Worm (Caenorhabditis elegans): ENCODE measurements around the gene hbl-1.

hbl-1 gene

ce11 chrX:5848703-5849102 is 26.8 kb downstream of the hbl-1 start, which contains the start of gene atat-2:
Gene atat-2, plus strand, starts transcription at chrX:5849100.
- TF ChIP-seq K02D7.2 (tag; optimal IDR thresholded peaks at IDR 0.05) (no peak), sdc-2 (tag; optimal IDR thresholded peaks at IDR 0.05) (no peak), F13H6.1 (tag; optimal IDR thresholded peaks at IDR 0.05) (no peak), ceh-24 (tag; optimal IDR thresholded peaks at IDR 0.05) (no peak), fkh-6 (tag; optimal IDR thresholded peaks at IDR 0.05) (no peak), ceh-6 (GFP tag; optimal IDR thresholded peaks at IDR 0.05) (no peak), hlh-15 (tag; optimal IDR thresholded peaks at IDR 0.05) (no peak), pha-2 (tag; optimal IDR thresholded peaks at IDR 0.05) (no peak), ceh-30 (tag; optimal IDR thresholded peaks at IDR 0.05) (no peak), che-1 (tag; optimal IDR thresholded peaks at IDR 0.05) (no peak), ttx-3 (tag; optimal IDR thresholded peaks at IDR 0.05) (no peak), unc-86 (tag; optimal IDR thresholded peaks at IDR 0.05) (no peak), fax-1 (tag; optimal IDR thresholded peaks at IDR 0.05) (no peak), ceh-2 (tag; optimal IDR thresholded peaks at IDR 0.05) (no peak), lin-11 (tag; optimal IDR thresholded peaks at IDR 0.05) (no peak), rnt-1 (tag; optimal IDR thresholded peaks at IDR 0.05) (no peak)

- TF ChIP-seq pha-2 (tag; optimal IDR thresholded peaks at IDR 0.05) = no peak
- TF ChIP-seq sox-2 (GFP tag; IDR thresholded peaks at IDR 0.05) = no peak
Observed at ce11 chrX:5850472-5850871, 28.5 kb downstream of the hbl-1 start.

- no peak for TF ChIP-seq hlh-15 (tag; optimal IDR thresholded peaks at IDR 0.05)
- no peak for TF ChIP-seq ceh-19 (GFP tag; optimal IDR thresholded peaks at IDR 0.05)
- TF ChIP-seq ttx-3 (tag; optimal IDR thresholded peaks at IDR 0.05) = no peak
- TF ChIP-seq pros-1 (tag; optimal IDR thresholded peaks at IDR 0.05) = no peak
- no peak for TF ChIP-seq elt-4 (tag; optimal IDR thresholded peaks at IDR 0.05)
- no peak for TF ChIP-seq nfya-1 (tag; optimal IDR thresholded peaks at IDR 0.05)
- TF ChIP-seq ceh-2 (tag; optimal IDR thresholded peaks at IDR 0.05) = no peak
- no peak for TF ChIP-seq tbx-7 (tag; optimal IDR thresholded peaks at IDR 0.05)
- no peak for TF ChIP-seq unc-55 (GFP tag; optimal IDR thresholded peaks at IDR 0.05)
- TF ChIP-seq ceh-14 (tag; optimal IDR thresholded peaks at IDR 0.05) = no peak
- TF ChIP-seq ceh-34 (tag; optimal IDR thresholded peaks at IDR 0.05) = no peak
- TF ChIP-seq ceh-31 (tag; optimal IDR thresholded peaks at IDR 0.05) = no peak
- no peak for TF ChIP-seq Y22D7AL.16 (tag; optimal IDR thresholded peaks at IDR 0.05)
Observed at ce11 chrX:5852113-5852512, 30.2 kb downstream of the hbl-1 start.

- no peak for TF ChIP-seq fkh-6 (tag; optimal IDR thresholded peaks at IDR 0.05)
- TF ChIP-seq ceh-2 (tag; optimal IDR thresholded peaks at IDR 0.05) = no peak
- no peak for TF ChIP-seq ceh-22 (tag; optimal IDR thresholded peaks at IDR 0.05)
- TF ChIP-seq fax-1 (tag; optimal IDR thresholded peaks at IDR 0.05) = no peak
- TF ChIP-seq nfya-1 (tag; optimal IDR thresholded peaks at IDR 0.05) = no peak
- TF ChIP-seq npax-4 (tag; optimal IDR thresholded peaks at IDR 0.05) = no peak
- TF ChIP-seq ref-2 (tag; optimal IDR thresholded peaks at IDR 0.05) = no peak
- TF ChIP-seq ceh-48 (tag; optimal IDR thresholded peaks at IDR 0.05) = no peak
- no peak for TF ChIP-seq mec-3 (tag; optimal IDR thresholded peaks at IDR 0.05; ENCODE audit: borderline replicate concordance)
- no peak for TF ChIP-seq gmeb-2 (tag; optimal IDR thresholded peaks at IDR 0.05)
- TF ChIP-seq unc-42 (tag; optimal IDR thresholded peaks at IDR 0.05) = no peak
- no peak for TF ChIP-seq ceh-24 (tag; optimal IDR thresholded peaks at IDR 0.05)
- TF ChIP-seq hlh-15 (tag; optimal IDR thresholded peaks at IDR 0.05) = no peak
Observed at ce11 chrX:5854163-5854451, 32.2 kb downstream of the hbl-1 start, which contains the start of gene hog-1. Gene hog-1, minus strand, starts transcription at chrX:5854263.

- TF ChIP-seq mec-3 (tag; optimal IDR thresholded peaks at IDR 0.05; ENCODE audit: borderline replicate concordance) = no peak
- TF ChIP-seq unc-55 (GFP tag; optimal IDR thresholded peaks at IDR 0.05) = peak; percentile 62
- TF ChIP-seq syd-9 (tag; optimal IDR thresholded peaks at IDR 0.05) = no peak
- TF ChIP-seq ceh-24 (tag; optimal IDR thresholded peaks at IDR 0.05) = no peak
- TF ChIP-seq ceh-14 (tag; optimal IDR thresholded peaks at IDR 0.05) = no peak
Observed at ce11 chrX:5854452-5855234, 32.7 kb downstream of the hbl-1 start.
